Worm (Caenorhabditis elegans): Measurements from ENCODE around the gene F11E6.4.

F11E6.4 gene

DNA sequence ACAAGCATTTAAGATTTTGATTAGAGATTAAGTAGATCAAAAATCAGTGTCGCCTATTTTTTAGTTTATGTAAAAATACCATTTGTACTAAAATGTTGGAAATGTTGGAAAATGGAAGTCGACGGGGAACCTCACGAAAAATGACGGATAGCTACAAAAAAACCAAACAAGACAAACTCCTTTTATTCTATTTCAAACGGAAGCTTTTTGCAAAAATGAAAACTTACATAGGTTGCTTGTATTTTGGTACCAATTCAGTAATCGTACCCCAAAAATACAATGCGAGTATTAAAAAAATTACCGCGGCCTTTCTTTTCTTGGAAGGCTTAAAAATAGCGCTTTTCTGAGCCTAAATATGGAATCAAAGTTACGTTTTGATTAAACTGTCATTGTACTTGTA is 16.2 kb downstream of the F11E6.4 start:
- TF ChIP-seq snpc-4 (tag; optimal IDR thresholded peaks at IDR 0.05) (no peak), mml-1 (tag; optimal IDR thresholded peaks at IDR 0.05) (no peak), pqm-1 (tag; optimal IDR thresholded peaks at IDR 0.05) (no peak), fkh-2 (tag; optimal IDR thresholded peaks at IDR 0.05) (no peak), elt-2 (tag; optimal IDR thresholded peaks at IDR 0.05) (no peak), nhr-11 (tag; optimal IDR thresholded peaks at IDR 0.05) (no peak), nhr-12 (tag; optimal IDR thresholded peaks at IDR 0.05) (no peak), aly-2 (tag; optimal IDR thresholded peaks at IDR 0.05) (no peak), elt-3 (tag; optimal IDR thresholded peaks at IDR 0.05) (no peak), skn-1 (tag; optimal IDR thresholded peaks at IDR 0.05) (no peak), sea-2 (GFP tag; optimal IDR thresholded peaks at IDR 0.05) (no peak), mdl-1 (tag; optimal IDR thresholded peaks at IDR 0.05) (no peak), ZK546.5 (tag; optimal IDR thresholded peaks at IDR 0.05) (no peak), nhr-28 (tag; optimal IDR thresholded peaks at IDR 0.05) (no peak)

DNA sequence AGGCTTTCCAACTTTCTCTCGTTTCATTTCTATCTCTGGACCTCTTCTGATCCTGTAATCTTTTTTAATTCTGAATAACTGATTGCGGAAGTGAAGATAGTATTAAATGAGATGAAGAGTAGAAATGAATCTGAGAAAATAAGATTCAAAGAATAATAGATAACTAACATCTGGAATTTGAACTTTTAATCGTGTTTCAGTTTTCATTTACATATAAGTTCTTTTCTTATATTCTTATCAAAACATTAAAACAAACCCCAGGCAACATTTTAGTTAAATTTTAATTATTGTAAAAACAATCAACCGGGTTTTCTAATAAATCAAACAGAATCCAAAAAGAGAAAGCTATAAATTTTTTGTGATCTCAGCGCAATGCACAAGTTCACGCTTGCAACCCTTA is 17.0 kb downstream of the F11E6.4 start:
- TF ChIP-seq tbx-2 (tag; optimal IDR thresholded peaks at IDR 0.05) (no peak), aly-2 (tag; optimal IDR thresholded peaks at IDR 0.05) (no peak), mdl-1 (tag; optimal IDR thresholded peaks at IDR 0.05) (no peak), pha-4 (tag; optimal IDR thresholded peaks at IDR 0.05) (no peak), mml-1 (tag; optimal IDR thresholded peaks at IDR 0.05) (no peak), R02D3.7 (tag; optimal IDR thresholded peaks at IDR 0.05) (no peak), lin-39 (tag; optimal IDR thresholded peaks at IDR 0.05) (no peak), lin-15B (tag; optimal IDR thresholded peaks at IDR 0.05) (no peak), jun-1 (tag; optimal IDR thresholded peaks at IDR 0.05) (no peak), eor-1 (tag; optimal IDR thresholded peaks at IDR 0.05) (no peak), skn-1 (tag; optimal IDR thresholded peaks at IDR 0.05) (no peak), nhr-76 (tag; optimal IDR thresholded peaks at IDR 0.05) (no peak), ztf-4 (tag; optimal IDR thresholded peaks at IDR 0.05) (no peak), unc-39 (tag; optimal IDR thresholded peaks at IDR 0.05) (no peak), fos-1 (tag; optimal IDR thresholded peaks at IDR 0.05) (no peak), ceh-28 (tag; optimal IDR thresholded peaks at IDR 0.05) (no peak), egl-5 (tag; optimal IDR thresholded peaks at IDR 0.05) (no peak), nhr-67 (tag; optimal IDR thresholded peaks at IDR 0.05) (no peak), sea-2 (GFP tag; optimal IDR thresholded peaks at IDR 0.05) (no peak), elt-3 (tag; optimal IDR thresholded peaks at IDR 0.05) (no peak)

DNA sequence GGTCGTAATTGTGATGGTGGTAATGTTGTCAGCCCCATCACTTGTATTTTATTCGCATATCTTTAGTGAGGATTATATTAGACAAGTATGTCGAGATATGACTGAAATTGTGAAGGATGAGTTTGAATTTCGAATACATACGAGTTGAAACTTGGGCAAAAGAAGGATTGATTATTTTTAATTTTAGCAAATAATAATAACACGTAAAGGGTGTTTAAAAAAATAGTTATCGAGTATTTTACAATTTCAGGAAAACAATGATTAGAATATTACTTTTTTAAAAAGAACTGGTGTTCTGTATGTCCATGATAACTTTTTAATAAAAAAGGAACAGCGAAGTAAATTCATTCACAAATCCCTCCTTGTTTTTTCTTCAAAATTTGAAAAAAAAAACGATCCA is 19.7 kb downstream of the F11E6.4 start, which contains the start of gene F11E6.8:
TSS of gene F11E6.8 (minus strand) at position 101 of the 400 bp plus-strand sequence.
- TF ChIP-seq R02D3.7 (tag; optimal IDR thresholded peaks at IDR 0.05) (no peak), ceh-82 (tag; optimal IDR thresholded peaks at IDR 0.05) (no peak), fkh-10 (GFP tag; optimal IDR thresholded peaks at IDR 0.05) (no peak), lin-39 (tag; optimal IDR thresholded peaks at IDR 0.05) (no peak), ztf-4 (tag; optimal IDR thresholded peaks at IDR 0.05) (no peak), hmg-11 (tag; optimal IDR thresholded peaks at IDR 0.05) (no peak), mdl-1 (tag; optimal IDR thresholded peaks at IDR 0.05) (no peak), nhr-28 (tag; optimal IDR thresholded peaks at IDR 0.05) (no peak), snpc-4 (tag; optimal IDR thresholded peaks at IDR 0.05) (no peak), sea-2 (GFP tag; optimal IDR thresholded peaks at IDR 0.05) (no peak), tbx-2 (tag; optimal IDR thresholded peaks at IDR 0.05) (no peak)

- TF ChIP-seq pha-4 (tag; optimal IDR thresholded peaks at IDR 0.05): peak; percentile 66
- no peak for TF ChIP-seq nhr-76 (tag; optimal IDR thresholded peaks at IDR 0.05)
Measured at ce11 chrIV:17448319-17448718, 21.8 kb downstream of the F11E6.4 start.

ce11 chrIV:17442503-17442902 is 27.7 kb downstream of the F11E6.4 start, which contains the start of gene F11E6.11:
TSS of gene F11E6.11 (plus strand) at chrIV:17442827.
- TF ChIP-seq nhr-43 (tag; optimal IDR thresholded peaks at IDR 0.05; ENCODE audit: poor library complexity, severe bottlenecking): peak; percentile 36
- peak; percentile 51 for TF ChIP-seq nhr-25 (tag; optimal IDR thresholded peaks at IDR 0.05)
- no peak for TF ChIP-seq sea-2 (GFP tag; optimal IDR thresholded peaks at IDR 0.05)
- TF ChIP-seq nhr-23 (tag; optimal IDR thresholded peaks at IDR 0.05): peak; percentile 15
- peak; percentile 6 for TF ChIP-seq pqm-1 (tag; optimal IDR thresholded peaks at IDR 0.05)
- no peak for TF ChIP-seq nhr-28 (tag; optimal IDR thresholded peaks at IDR 0.05)

All from whole organism, L3 larva.